Fruit fly (Drosophila melanogaster): Measurements from ENCODE around the gene CG15927.

The CG15927 gene

DNA sequence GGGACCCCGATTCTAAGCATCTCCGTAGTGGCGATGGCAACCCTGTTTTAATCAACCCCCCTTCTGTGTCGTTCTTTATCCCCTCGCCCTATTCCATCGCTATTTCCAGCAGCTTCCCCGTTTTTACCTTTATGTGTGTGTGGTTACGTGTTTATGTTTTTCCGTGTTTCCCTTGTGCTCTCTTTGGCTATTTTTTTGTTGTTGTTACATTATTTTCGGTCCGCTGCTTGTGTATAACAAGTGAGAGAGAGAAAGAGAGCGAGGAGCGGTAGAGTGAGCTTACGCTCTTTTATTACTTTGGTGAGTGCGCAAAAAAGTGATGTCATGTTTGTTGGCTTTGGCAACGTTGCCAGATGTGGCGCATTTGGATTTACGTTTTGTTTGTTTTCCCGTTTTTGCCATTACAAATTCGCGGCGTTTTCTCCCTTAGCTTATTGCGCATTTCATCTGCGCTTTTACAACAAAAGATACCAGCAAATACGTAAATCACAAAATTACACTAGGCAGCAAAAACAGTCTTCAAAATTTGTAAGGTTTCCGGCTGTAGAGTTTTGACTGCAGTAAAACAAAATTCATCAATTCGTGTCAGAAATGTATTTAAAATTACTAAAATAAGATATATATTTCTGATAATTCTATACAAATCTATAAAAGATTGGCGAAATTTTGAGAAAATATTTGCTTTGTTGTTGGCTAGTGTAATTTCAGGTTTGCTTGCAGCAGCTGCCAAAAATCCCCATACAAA, 15.8 kb downstream of the CG15927 start (continued):
- TF ChIP-seq Lpt (GFP tag; optimal IDR thresholded peaks at IDR 0.05) (no peak), CG31627 (GFP tag; optimal IDR thresholded peaks at IDR 0.05) (peak; percentile 25), CG15336 (GFP tag; IDR thresholded peaks at IDR 0.05) (peak; percentile 57), achi (GFP tag; optimal IDR thresholded peaks at IDR 0.05) (peak; percentile 43), CG11294 (GFP tag; IDR thresholded peaks at IDR 0.05) (no peak), Sox15 (GFP tag; optimal IDR thresholded peaks at IDR 0.05) (no peak), Sox102F (GFP tag; optimal IDR thresholded peaks at IDR 0.05) (peak; percentile 29), Sox14 (GFP tag; optimal IDR thresholded peaks at IDR 0.05) (no peak), fkh (GFP tag; optimal IDR thresholded peaks at IDR 0.05) (peak; percentile 71)

DNA sequence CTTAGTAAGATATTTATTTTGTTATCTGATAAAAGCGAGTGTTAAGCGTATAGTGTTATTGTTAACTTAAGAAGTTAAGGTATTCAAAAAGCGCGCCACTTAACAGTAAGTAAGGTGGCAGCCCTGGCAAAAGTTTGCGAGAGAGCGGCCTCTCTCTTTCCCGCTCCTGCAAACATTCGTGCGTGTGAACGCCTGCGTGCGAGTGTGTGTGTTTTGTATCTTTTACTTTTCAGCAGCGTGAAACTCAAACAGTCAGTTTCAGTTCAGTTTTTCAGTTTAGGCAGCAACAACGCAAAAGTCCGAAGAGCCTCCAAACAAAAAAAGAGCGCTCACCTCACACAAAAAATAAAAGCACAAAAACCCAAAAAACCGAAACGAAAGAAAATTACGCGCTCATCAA, 16.9 kb downstream of the CG15927 start:
- no peak for TF ChIP-seq CG11762 (GFP tag; optimal IDR thresholded peaks at IDR 0.05; ENCODE audit: insufficient read depth)
- no peak for TF ChIP-seq net (GFP tag; optimal IDR thresholded peaks at IDR 0.05)
- TF ChIP-seq acj6 (GFP tag; optimal IDR thresholded peaks at IDR 0.05), result no peak
- no peak for TF ChIP-seq Ets96B (tag; optimal IDR thresholded peaks at IDR 0.05)
- no peak for TF ChIP-seq topi (GFP tag; optimal IDR thresholded peaks at IDR 0.05)
- no peak for TF ChIP-seq dac (GFP tag; optimal IDR thresholded peaks at IDR 0.05)
- TF ChIP-seq CG6808 (GFP tag; optimal IDR thresholded peaks at IDR 0.05), result no peak
- TF ChIP-seq Lpt (GFP tag; optimal IDR thresholded peaks at IDR 0.05), result no peak
- peak in 1 of 2 experiments; percentile 7 for TF ChIP-seq ss (GFP tag; optimal IDR thresholded peaks at IDR 0.05)
- peak; percentile 29 for TF ChIP-seq vri (GFP tag; optimal IDR thresholded peaks at IDR 0.05)
- TF ChIP-seq eg (GFP tag; IDR thresholded peaks at IDR 0.05), result peak; percentile 63; the same call in 2 of the 3 replicates
- 0 out of 3 replicates have a peak, but pooled peaks have one; percentile 13 for TF ChIP-seq CG8119 (GFP tag; IDR thresholded peaks at IDR 0.05)
- TF ChIP-seq Eip75B (GFP tag; optimal IDR thresholded peaks at IDR 0.05), result peak; percentile 17
- TF ChIP-seq dsx (GFP tag; optimal IDR thresholded peaks at IDR 0.05; ENCODE audit: poor library complexity, severe bottlenecking), result peak; percentile 14
- TF ChIP-seq CG16779 (tag; optimal IDR thresholded peaks at IDR 0.05), result peak; percentile 2
- TF ChIP-seq pdm3 (GFP tag; optimal IDR thresholded peaks at IDR 0.05), result no peak
- no peak for TF ChIP-seq spab (GFP tag; optimal IDR thresholded peaks at IDR 0.05)
- TF ChIP-seq Eip78C (GFP tag), result peak; percentile 55
- no peak for TF ChIP-seq CG8632 (GFP tag; optimal IDR thresholded peaks at IDR 0.05)
- peak; percentile 44; the same call in 2 of the 3 replicates for TF ChIP-seq CG6163 (GFP tag; IDR thresholded peaks at IDR 0.05)
- no peak for TF ChIP-seq Sox14 (GFP tag; optimal IDR thresholded peaks at IDR 0.05)
- TF ChIP-seq Sox102F (GFP tag; optimal IDR thresholded peaks at IDR 0.05), result peak; percentile 22
- no peak for TF ChIP-seq Smox (GFP tag; optimal IDR thresholded peaks at IDR 0.05)
- no peak for TF ChIP-seq CG6276 (GFP tag; optimal IDR thresholded peaks at IDR 0.05)
- TF ChIP-seq CG34406 (GFP tag; optimal IDR thresholded peaks at IDR 0.05), result no peak
- TF ChIP-seq Ets21C (GFP tag; optimal IDR thresholded peaks at IDR 0.05), result no peak
- TF ChIP-seq CG6854 (GFP tag; optimal IDR thresholded peaks at IDR 0.05), result peak; percentile 42
- TF ChIP-seq CG11902 (GFP tag; optimal IDR thresholded peaks at IDR 0.05), result no peak

DNA sequence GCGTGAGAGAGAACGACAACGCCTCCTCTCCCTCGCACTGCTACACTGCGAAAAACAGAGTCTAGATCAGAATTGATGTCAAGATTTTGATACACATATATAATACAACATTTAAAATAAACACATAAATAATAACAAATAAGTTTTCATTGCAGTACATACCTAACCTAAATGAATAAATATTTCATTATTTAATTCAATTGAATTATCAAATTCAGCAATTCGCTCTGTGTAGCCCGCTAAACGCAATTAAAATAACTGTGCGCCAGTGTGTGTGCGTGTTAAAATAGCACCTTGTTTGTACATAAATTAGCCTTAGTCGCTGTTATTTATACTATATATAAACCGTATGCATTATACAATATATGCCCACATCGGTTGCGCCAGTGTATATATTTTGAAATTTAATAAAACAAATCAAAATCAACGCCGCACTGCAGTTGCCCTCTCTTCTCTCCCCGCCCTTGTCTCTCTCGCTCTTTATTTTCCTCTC, 17.8 kb downstream of the CG15927 start:
- peak; percentile 80 for TF ChIP-seq CG11902 (GFP tag; optimal IDR thresholded peaks at IDR 0.05)
- peak; percentile 91 for TF ChIP-seq pdm3 (GFP tag; optimal IDR thresholded peaks at IDR 0.05)
- peak; percentile 97 for TF ChIP-seq CG8119 (GFP tag; IDR thresholded peaks at IDR 0.05)
- peak; percentile 75 for TF ChIP-seq Hr39 (GFP tag; optimal IDR thresholded peaks at IDR 0.05)
- peak; percentile 92 for TF ChIP-seq net (GFP tag; optimal IDR thresholded peaks at IDR 0.05)
- TF ChIP-seq CG16779 (tag; optimal IDR thresholded peaks at IDR 0.05), result peak; percentile 89
- peak; percentile 85 for TF ChIP-seq fd59A (GFP tag; optimal IDR thresholded peaks at IDR 0.05)
- TF ChIP-seq fd85E (GFP tag; optimal IDR thresholded peaks at IDR 0.05), result peak; percentile 76
- peak; percentile 72 to 91 for TF ChIP-seq salr (GFP tag; optimal IDR thresholded peaks at IDR 0.05)
- peak; percentile 91 for TF ChIP-seq lz (GFP tag; optimal IDR thresholded peaks at IDR 0.05)
- TF ChIP-seq Ets21C (GFP tag; optimal IDR thresholded peaks at IDR 0.05), result peak; percentile 76
- peak; percentile 95 for TF ChIP-seq CG11294 (GFP tag; IDR thresholded peaks at IDR 0.05)
- TF ChIP-seq CG3919 (GFP tag; optimal IDR thresholded peaks at IDR 0.05), result peak; percentile 92
- peak; percentile 88 for TF ChIP-seq CG11762 (GFP tag; optimal IDR thresholded peaks at IDR 0.05; ENCODE audit: insufficient read depth)
- TF ChIP-seq CG4318 (GFP tag; optimal IDR thresholded peaks at IDR 0.05), result peak; percentile 92
- peak; percentile 89 for TF ChIP-seq CG6276 (GFP tag; optimal IDR thresholded peaks at IDR 0.05)
- peak; percentile 87 for TF ChIP-seq Ets96B (tag; optimal IDR thresholded peaks at IDR 0.05)
- TF ChIP-seq esn (GFP tag; optimal IDR thresholded peaks at IDR 0.05), result peak; percentile 94
- TF ChIP-seq Eip93F (GFP tag; optimal IDR thresholded peaks at IDR 0.05), result peak; percentile 73
- peak; percentile 88 for TF ChIP-seq Sox15 (GFP tag; optimal IDR thresholded peaks at IDR 0.05)
- TF ChIP-seq fkh (GFP tag; optimal IDR thresholded peaks at IDR 0.05), result peak; percentile 81
- peak; percentile 63 for TF ChIP-seq CG6854 (GFP tag; optimal IDR thresholded peaks at IDR 0.05)
- TF ChIP-seq CG10669 (GFP tag; optimal IDR thresholded peaks at IDR 0.05), result peak; percentile 91
- peak; percentile 77 for TF ChIP-seq Blimp-1 (GFP tag; optimal IDR thresholded peaks at IDR 0.05)
